Worm (Caenorhabditis elegans) whole organism, L1 larva: Measurements from ENCODE around the gene ZK816.1.

ENCODE experiments used
- C16A3.4 ChIP-seq: fragments of 150-350 bp; optimal IDR thresholded peaks from 2 replicates; lab custom pipeline; 2014; ENCODE audit warnings: missing biosample characterization, missing genetic modification characterization
- F16B12.6 ChIP-seq: fragments of 150-350 bp; optimal IDR thresholded peaks from 2 replicates; lab custom pipeline; 2014; ENCODE audit warnings: missing biosample characterization, missing genetic modification characterization
- ama-1 ChIP-seq: fragments of 150-350 bp; optimal IDR thresholded peaks from 2 replicates; lab custom pipeline; 2014
- fos-1 ChIP-seq: fragments of 150-350 bp; optimal IDR thresholded peaks from 2 replicates; lab custom pipeline; 2014; ENCODE audit warnings: missing biosample characterization, missing genetic modification characterization
- lin-13 ChIP-seq: fragments of 150-350 bp; optimal IDR thresholded peaks from 2 replicates; lab custom pipeline; 2014; ENCODE audit warnings: missing biosample characterization, missing genetic modification reagents, missing genetic modification characterization
- lin-39 ChIP-seq: fragments of 150-350 bp; optimal IDR thresholded peaks from 2 replicates; lab custom pipeline; 2014; ENCODE audit warnings: missing biosample characterization, missing genetic modification reagents, missing genetic modification characterization
- lsy-2 ChIP-seq, 2 experiments: fragments of 150-350 bp; optimal IDR thresholded peaks; 2 replicates each; lab custom pipeline; 2014; ENCODE audit warnings: missing biosample characterization in 2 of 2, missing genetic modification characterization in 2 of 2
- mep-1 ChIP-seq: fragments of 150-350 bp; optimal IDR thresholded peaks from 2 replicates; lab custom pipeline; 2014; ENCODE audit warnings: missing biosample characterization, missing genetic modification characterization
- snpc-4 ChIP-seq: fragments of 150-350 bp; optimal IDR thresholded peaks from 2 replicates; lab custom pipeline; 2014; ENCODE audit warnings: missing biosample characterization, missing genetic modification characterization
- unc-130 ChIP-seq: fragments of 150-350 bp; optimal IDR thresholded peaks from 2 replicates; lab custom pipeline; 2017; ENCODE audit warnings: missing biosample characterization, missing genetic modification characterization, inconsistent platforms
- unc-62 ChIP-seq: fragments of 150-350 bp; optimal IDR thresholded peaks from 2 replicates; lab custom pipeline; 2014; ENCODE audit warnings: missing biosample characterization, missing genetic modification reagents, missing genetic modification characterization
- unc-98 ChIP-seq: fragments of 200-800 bp; sonication (Bioruptor generic); IDR thresholded peaks from 2 replicates; pipeline ENCODE4 v1.3.6; 2022; ENCODE audit warnings: missing genetic modification characterization, missing compliant biosample characterization
- zag-1 ChIP-seq: fragments of 150-350 bp; optimal IDR thresholded peaks from 2 replicates; lab custom pipeline; 2014; ENCODE audit warnings: missing biosample characterization, missing genetic modification characterization
- ztf-11 ChIP-seq, 2 experiments: sonication (generic microtip); optimal IDR thresholded peaks; 2 replicates each; lab custom pipeline; 2016 to 2017; ENCODE audit warnings: missing genetic modification characterization in 2 of 2, missing biosample characterization in 1 of 2, missing compliant biosample characterization in 1 of 2

DNA sequence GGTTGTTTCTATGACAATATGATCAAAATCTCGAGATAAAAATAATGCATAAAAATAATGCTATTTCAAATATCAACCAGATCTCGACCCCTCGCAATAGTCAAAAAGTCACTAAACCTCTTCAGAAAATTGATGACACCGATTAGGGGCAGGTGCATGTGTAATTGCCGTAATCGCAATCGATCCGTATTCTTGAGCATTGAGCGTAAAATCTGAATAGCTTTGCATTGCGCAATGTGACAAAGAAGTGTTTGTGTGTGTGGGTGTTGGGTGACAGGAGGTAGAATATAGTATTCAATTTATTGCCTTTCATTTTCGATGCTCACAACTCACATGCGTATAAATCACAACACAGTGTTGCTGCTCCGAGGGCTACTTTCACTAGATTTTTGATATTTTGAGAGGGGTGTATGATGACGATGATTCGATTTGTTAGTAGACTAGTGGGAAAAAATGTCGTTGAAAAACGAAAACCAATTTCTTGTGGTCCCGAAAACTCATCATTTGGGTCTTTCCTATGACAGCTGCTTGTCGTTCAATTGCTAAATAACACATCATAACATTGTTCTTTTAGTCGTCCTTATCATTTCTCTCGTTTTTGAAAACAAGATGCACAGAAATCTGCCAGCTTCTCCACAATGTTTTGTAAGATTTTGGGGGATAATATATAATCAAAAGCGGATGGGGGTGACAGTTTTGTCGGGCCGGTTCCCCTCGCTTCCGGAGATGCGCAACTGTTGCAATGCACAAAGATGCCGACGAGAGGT is 35.4 kb upstream of the ZK816.1 start:
- no peak for TF ChIP-seq unc-98 (GFP tag; lab: Robert Waterston, UW)
- TF ChIP-seq ztf-11 (tag; optimal IDR thresholded peaks at IDR 0.05; lab: Kevin White, UChicago): no peak
- TF ChIP-seq fos-1: no peak
- no peak for TF ChIP-seq zag-1 (tag; lab: Kevin White, UChicago)
- no peak for TF ChIP-seq unc-62 (GFP tag; lab: Kevin White, UChicago)
- no peak for TF ChIP-seq snpc-4
- no peak for TF ChIP-seq unc-130 (tag; lab: Kevin White, UChicago)
- no peak for TF ChIP-seq lin-39 (tag; lab: Kevin White, UChicago)
- TF ChIP-seq F16B12.6: no peak
- no peak for TF ChIP-seq lin-13
- no peak for TF ChIP-seq mep-1 (tag; lab: Kevin White, UChicago)
- no peak for TF ChIP-seq ama-1
- TF ChIP-seq C16A3.4 (tag; lab: Kevin White, UChicago): no peak
- no peak for TF ChIP-seq lsy-2 (tag; optimal IDR thresholded peaks at IDR 0.05; lab: Kevin White, UChicago)
